3 fruit fly cellular contexts compared by ENCODE assay signal in genomic region chr2L:13071290-13071689, dm6.
TF ChIP-seq lines count a peak whose summit lies in the region.

No protein-coding gene starts in this region.

- no peak for TF ChIP-seq CTCF in whole organism, embryonic (GFP tag; optimal IDR thresholded peaks at IDR 0.05; lab: Kevin White, UChicago)

TF ChIP-seq in whole organism, embryonic, 481 proteins besides CTCF, POLR2A, EP300 and RAD21:
- peak; percentile 4 for TF ChIP-seq D19A (tag; optimal IDR thresholded peaks at IDR 0.05; lab: Kevin White, UChicago)
- TF ChIP-seq Hey (tag; optimal IDR thresholded peaks at IDR 0.05; lab: Kevin White, UChicago): no peak
TF ChIP-seq in whole organism, embryonic: peak in this region for 1.

TF ChIP-seq in whole organism, prepupa, 60 proteins besides CTCF, POLR2A, EP300 and RAD21:
- TF ChIP-seq net (GFP tag; optimal IDR thresholded peaks at IDR 0.05; lab: Kevin White, UChicago): peak; percentile 5
- TF ChIP-seq Ets96B (tag; optimal IDR thresholded peaks at IDR 0.05; lab: Kevin White, UChicago): peak; percentile 58
- peak; percentile 33 for TF ChIP-seq Eip75B (GFP tag; optimal IDR thresholded peaks at IDR 0.05; lab: Kevin White, UChicago)
- TF ChIP-seq vri (GFP tag; optimal IDR thresholded peaks at IDR 0.05; lab: Kevin White, UChicago): no peak
- TF ChIP-seq CG15336 (GFP tag; IDR thresholded peaks at IDR 0.05; lab: Robert Waterston, UW): peak; percentile 49; the same call in 1 of the 2 replicates
- peak; percentile 27 for TF ChIP-seq spab (GFP tag; optimal IDR thresholded peaks at IDR 0.05; lab: Kevin White, UChicago)
- TF ChIP-seq fd59A (GFP tag; optimal IDR thresholded peaks at IDR 0.05; lab: Kevin White, UChicago): peak; percentile 37
- TF ChIP-seq acj6 (GFP tag; optimal IDR thresholded peaks at IDR 0.05; lab: Kevin White, UChicago): peak; percentile 30
- TF ChIP-seq Gug (GFP tag; IDR thresholded peaks at IDR 0.05; lab: Robert Waterston, UW): peak; percentile 29
- TF ChIP-seq CG6808 (GFP tag; optimal IDR thresholded peaks at IDR 0.05; lab: Kevin White, UChicago): peak; percentile 27
- no peak for TF ChIP-seq CG8319 (GFP tag; optimal IDR thresholded peaks at IDR 0.05; lab: Kevin White, UChicago)
- TF ChIP-seq CG4318 (GFP tag; optimal IDR thresholded peaks at IDR 0.05; lab: Kevin White, UChicago): peak; percentile 24
- TF ChIP-seq CG6792 (GFP tag; optimal IDR thresholded peaks at IDR 0.05; lab: Kevin White, UChicago): peak; percentile 10
- no peak for TF ChIP-seq fd85E (GFP tag; optimal IDR thresholded peaks at IDR 0.05; lab: Kevin White, UChicago)
- peak; percentile 24 for TF ChIP-seq CG3919 (GFP tag; optimal IDR thresholded peaks at IDR 0.05; lab: Kevin White, UChicago)
- peak; percentile 10 for TF ChIP-seq CG8632 (GFP tag; optimal IDR thresholded peaks at IDR 0.05; lab: Kevin White, UChicago)
- peak; percentile 31; the same call in 1 of the 3 replicates for TF ChIP-seq CG8119 (GFP tag; IDR thresholded peaks at IDR 0.05; lab: Robert Waterston, UW)
- TF ChIP-seq ss (GFP tag; optimal IDR thresholded peaks at IDR 0.05; lab: Kevin White, UChicago): peak in 1 of 2 experiments; percentile 37
- TF ChIP-seq Sox14 (GFP tag; optimal IDR thresholded peaks at IDR 0.05; lab: Kevin White, UChicago): peak; percentile 39
- peak; percentile 7 for TF ChIP-seq pdm3 (GFP tag; optimal IDR thresholded peaks at IDR 0.05; lab: Kevin White, UChicago)
- TF ChIP-seq CG9139 (GFP tag; optimal IDR thresholded peaks at IDR 0.05; lab: Kevin White, UChicago): no peak
- peak; percentile 24 for TF ChIP-seq CG10669 (GFP tag; optimal IDR thresholded peaks at IDR 0.05; lab: Kevin White, UChicago)
- no peak for TF ChIP-seq cyc (GFP tag; optimal IDR thresholded peaks at IDR 0.05; lab: Kevin White, UChicago)
- no peak for TF ChIP-seq fkh (GFP tag; optimal IDR thresholded peaks at IDR 0.05; lab: Kevin White, UChicago)
- TF ChIP-seq CG3032 (tag; optimal IDR thresholded peaks at IDR 0.05; lab: Kevin White, UChicago): peak; percentile 53
- no peak for TF ChIP-seq CG1621 (tag; optimal IDR thresholded peaks at IDR 0.05; lab: Kevin White, UChicago)
- TF ChIP-seq CG10631 (GFP tag; optimal IDR thresholded peaks at IDR 0.05; lab: Kevin White, UChicago): peak; percentile 58
- TF ChIP-seq dsx (GFP tag; optimal IDR thresholded peaks at IDR 0.05; lab: Kevin White, UChicago; ENCODE audit: poor library complexity, severe bottlenecking): peak; percentile 3
- no peak for TF ChIP-seq esn (GFP tag; optimal IDR thresholded peaks at IDR 0.05; lab: Kevin White, UChicago)
- peak; percentile 80 for TF ChIP-seq Eip78C (GFP tag; lab: Kevin White, UChicago)
- TF ChIP-seq Sox15 (GFP tag; optimal IDR thresholded peaks at IDR 0.05; lab: Kevin White, UChicago): no peak
- TF ChIP-seq Hr4 (GFP tag; optimal IDR thresholded peaks at IDR 0.05; lab: Kevin White, UChicago): peak; percentile 37
- no peak for TF ChIP-seq CG6276 (GFP tag; optimal IDR thresholded peaks at IDR 0.05; lab: Kevin White, UChicago)
- no peak for TF ChIP-seq dac (GFP tag; optimal IDR thresholded peaks at IDR 0.05; lab: Kevin White, UChicago)
- TF ChIP-seq CG32006 (GFP tag; optimal IDR thresholded peaks at IDR 0.05; lab: Kevin White, UChicago): peak; percentile 63
- peak; percentile 30 for TF ChIP-seq OdsH (GFP tag; optimal IDR thresholded peaks at IDR 0.05; lab: Kevin White, UChicago)
- TF ChIP-seq achi (GFP tag; optimal IDR thresholded peaks at IDR 0.05; lab: Kevin White, UChicago): peak; percentile 26
- TF ChIP-seq Eip93F (GFP tag; optimal IDR thresholded peaks at IDR 0.05; lab: Kevin White, UChicago): no peak
- peak; percentile 0 for TF ChIP-seq CG11762 (GFP tag; optimal IDR thresholded peaks at IDR 0.05; lab: Kevin White, UChicago; ENCODE audit: insufficient read depth)
- TF ChIP-seq salr (GFP tag; optimal IDR thresholded peaks at IDR 0.05; lab: Kevin White, UChicago): peak in 1 of 2 experiments; percentile 40
- TF ChIP-seq CG6163 (GFP tag; IDR thresholded peaks at IDR 0.05; lab: Robert Waterston, UW): 0 out of 3 replicates have a peak, but pooled peaks have one; percentile 13
- TF ChIP-seq Sox102F (GFP tag; optimal IDR thresholded peaks at IDR 0.05; lab: Kevin White, UChicago): no peak

TF ChIP-seq in whole organism, pupa, 21 proteins besides CTCF, POLR2A, EP300 and RAD21:
- TF ChIP-seq CG12605 (GFP tag; IDR thresholded peaks at IDR 0.05; lab: Robert Waterston, UW): no peak
- peak; percentile 7 for TF ChIP-seq CG34367 (tag; optimal IDR thresholded peaks at IDR 0.05; lab: Kevin White, UChicago)
- TF ChIP-seq CG14655 (GFP tag; optimal IDR thresholded peaks at IDR 0.05; lab: Kevin White, UChicago): peak; percentile 69
- peak; percentile 52 for TF ChIP-seq CG8301 (tag; optimal IDR thresholded peaks at IDR 0.05; lab: Kevin White, UChicago)
- peak; percentile 65 for TF ChIP-seq CG9948 (tag; optimal IDR thresholded peaks at IDR 0.05; lab: Kevin White, UChicago)
- TF ChIP-seq Snoo (tag; optimal IDR thresholded peaks at IDR 0.05; lab: Kevin White, UChicago): no peak
- peak; percentile 33 for TF ChIP-seq Pif1A (GFP tag; optimal IDR thresholded peaks at IDR 0.05; lab: Kevin White, UChicago)
- peak; percentile 61 for TF ChIP-seq CG15710 (tag; optimal IDR thresholded peaks at IDR 0.05; lab: Kevin White, UChicago)
- no peak for TF ChIP-seq CG10348 (GFP tag; IDR thresholded peaks at IDR 0.05; lab: Robert Waterston, UW)
- peak; percentile 59 for TF ChIP-seq CG8159 (tag; optimal IDR thresholded peaks at IDR 0.05; lab: Kevin White, UChicago)
- TF ChIP-seq CG17806 (tag; optimal IDR thresholded peaks at IDR 0.05; lab: Kevin White, UChicago): peak; percentile 43

Comparison
In these comparisons a context has a peak if more than half of its experiments do, and no peak if none do; other contexts are left out.
1. Of the 7 proteins assayed by ChIP-seq in both whole organism, embryonic and whole organism, prepupa: peak only in whole organism, embryonic: none; only in whole organism, prepupa: Gug; in both: none; in neither: 6.